Fruit fly (Drosophila melanogaster) S2 (cell line): ENCODE data around the gene CG14391.

Source experiments
- CG8478 ChIP-seq: fragments of >200 bp; optimal IDR thresholded peaks from 2 replicates; lab custom pipeline; 2018
- CTCF ChIP-seq, 2 experiments: fragments of >200 bp; optimal IDR thresholded peaks; 2 replicates each; lab custom pipeline; 2018

dm6 chr3R:12644621-12645310 is 49.9 kb downstream of the CG14391 start:
- TF ChIP-seq CTCF (optimal IDR thresholded peaks at IDR 0.05; lab: Kevin White, UChicago) (no peak), CG8478 (lab: Kevin White, UChicago) (no peak)
